Worm (Caenorhabditis elegans) whole organism, young adult: ENCODE data around the gene gcy-25.

Source experiments
- F10E7.11 ChIP-seq: sonication (generic microtip); optimal IDR thresholded peaks from 2 replicates; lab custom pipeline; 2017; ENCODE audit warnings: mild to moderate bottlenecking, missing genetic modification characterization, moderate library complexity, missing compliant biosample characterization
- F23B12.7 ChIP-seq: sonication (generic microtip); optimal IDR thresholded peaks from 2 replicates; lab custom pipeline; 2017; ENCODE audit warnings: missing genetic modification characterization, mild to moderate bottlenecking, missing compliant biosample characterization, antibody characterized with exemption, moderate library complexity; ENCODE audit not compliant: insufficient read depth
- F49E8.2 ChIP-seq: sonication (generic microtip); optimal IDR thresholded peaks from 3 replicates; lab custom pipeline; 2017; ENCODE audit warnings: missing genetic modification characterization, mild to moderate bottlenecking, missing compliant biosample characterization, antibody characterized with exemption, moderate library complexity; ENCODE audit not compliant: insufficient read depth
- K12H6.12 ChIP-seq: fragments of 200-800 bp; sonication (Bioruptor generic); optimal IDR thresholded peaks from 2 replicates; lab custom pipeline; 2018; ENCODE audit warnings: mild to moderate bottlenecking, missing genetic modification characterization, missing compliant biosample characterization
- T07F8.4 ChIP-seq: sonication (generic microtip); optimal IDR thresholded peaks from 2 replicates; lab custom pipeline; 2016; ENCODE audit warnings: mild to moderate bottlenecking, missing genetic modification characterization, moderate library complexity, missing compliant biosample characterization
- Y53G8AR.9 ChIP-seq: fragments of 200-800 bp; sonication (Bioruptor generic); conservative IDR thresholded peaks from 2 replicates; pipeline ENCODE4 v1.3.6; 2022; ENCODE audit warnings: missing genetic modification reagents, missing genetic modification characterization, missing compliant biosample characterization
- Y79H2A.3 ChIP-seq: fragments of 200-800 bp; sonication (Bioruptor generic); conservative IDR thresholded peaks from 2 replicates; pipeline ENCODE4 v1.3.6; 2022; ENCODE audit warnings: missing genetic modification reagents, missing genetic modification characterization, missing compliant biosample characterization
- ZK185.1 ChIP-seq: sonication (generic microtip); optimal IDR thresholded peaks from 2 replicates; lab custom pipeline; 2016; ENCODE audit warnings: mild to moderate bottlenecking, missing genetic modification characterization, missing compliant biosample characterization; ENCODE audit not compliant: poor library complexity, severe bottlenecking
- aptf-3 ChIP-seq: fragments of 200-800 bp; sonication (Bioruptor generic); IDR thresholded peaks from 2 replicates; pipeline ENCODE4 v1.3.6; 2022; ENCODE audit warnings: missing genetic modification characterization, missing compliant biosample characterization
- attf-6 ChIP-seq: fragments of 200-800 bp; sonication (Bioruptor generic); IDR thresholded peaks from 2 replicates; pipeline ENCODE4 v1.3.6; 2022; ENCODE audit warnings: missing genetic modification reagents, missing genetic modification characterization, missing compliant biosample characterization
- cebp-1 ChIP-seq, 2 experiments: fragments of 200-800 bp in 1 of 2; sonication (Bioruptor generic) in 1 of 2; sonication (generic microtip) in 1 of 2; IDR thresholded peaks in 1 of 2; optimal IDR thresholded peaks in 1 of 2; 2 replicates each; pipeline versions ENCODE4 v1.3.6 to Lab custom; 2017 to 2022; ENCODE audit warnings: missing compliant biosample characterization in 2 of 2, missing genetic modification characterization in 2 of 2, mild to moderate bottlenecking in 1 of 2, missing genetic modification reagents in 1 of 2, moderate library complexity in 1 of 2
- cebp-2 ChIP-seq: fragments of 200-800 bp; sonication (Bioruptor generic); IDR thresholded peaks from 2 replicates; pipeline ENCODE4 v1.3.6; 2022; ENCODE audit warnings: missing genetic modification characterization, missing compliant biosample characterization
- ceh-27 ChIP-seq: fragments of 200-800 bp; sonication (Bioruptor generic); optimal IDR thresholded peaks from 2 replicates; lab custom pipeline; 2018; ENCODE audit warnings: mild to moderate bottlenecking, missing genetic modification characterization, moderate library complexity, missing compliant biosample characterization
- ceh-79 ChIP-seq: sonication (generic microtip); optimal IDR thresholded peaks from 2 replicates; lab custom pipeline; 2017; ENCODE audit warnings: mild to moderate bottlenecking, missing genetic modification characterization, missing compliant biosample characterization
- dpl-1 ChIP-seq: fragments of 150-350 bp; optimal IDR thresholded peaks from 2 replicates; lab custom pipeline; 2014; ENCODE audit warnings: missing biosample characterization, missing genetic modification reagents, missing genetic modification characterization
- efl-1 ChIP-seq: fragments of 150-350 bp; optimal IDR thresholded peaks from 2 replicates; lab custom pipeline; 2014; ENCODE audit warnings: missing biosample characterization, missing genetic modification reagents, missing genetic modification characterization
- ets-4 ChIP-seq: fragments of 200-800 bp; sonication (Bioruptor generic); optimal IDR thresholded peaks from 2 replicates; lab custom pipeline; 2018; ENCODE audit warnings: mild to moderate bottlenecking, missing genetic modification characterization, missing compliant biosample characterization
- him-1 ChIP-seq: sonication (generic microtip); optimal IDR thresholded peaks from 2 replicates; lab custom pipeline; 2016; ENCODE audit warnings: missing genotype, missing genetic modification reagents, missing genetic modification characterization, missing compliant biosample characterization
- hrde-1 ChIP-seq: sonication (generic microtip); optimal IDR thresholded peaks from 2 replicates; lab custom pipeline; 2016; ENCODE audit warnings: missing genetic modification characterization, mild to moderate bottlenecking, missing compliant biosample characterization, moderate library complexity, missing genotype, missing genetic modification reagents, borderline replicate concordance
- hsf-1 ChIP-seq: fragments of 200-800 bp; sonication (Bioruptor generic); IDR thresholded peaks from 2 replicates; pipeline ENCODE4 v1.3.6; 2022; ENCODE audit warnings: missing genetic modification reagents, missing genetic modification characterization, missing compliant biosample characterization
- let-607 ChIP-seq, 2 experiments: fragments of 200-800 bp in 1 of 2; sonication (Bioruptor generic) in 1 of 2; sonication (generic microtip) in 1 of 2; optimal IDR thresholded peaks; 2 replicates each; lab custom pipeline; 2016 to 2018; ENCODE audit warnings: mild to moderate bottlenecking in 2 of 2, missing compliant biosample characterization in 2 of 2, missing genetic modification characterization in 2 of 2, moderate library complexity in 2 of 2, missing genotype in 1 of 2
- lsl-1 ChIP-seq: fragments of 200-800 bp; sonication (Bioruptor generic); optimal IDR thresholded peaks from 2 replicates; lab custom pipeline; 2018; ENCODE audit warnings: mild to moderate bottlenecking, missing genetic modification characterization, moderate library complexity, missing compliant biosample characterization
- madf-6 ChIP-seq: fragments of 200-800 bp; sonication (Bioruptor generic); IDR thresholded peaks from 2 replicates; pipeline ENCODE4 v1.3.6; 2022; ENCODE audit warnings: missing genetic modification reagents, missing genetic modification characterization, missing compliant biosample characterization
- mel-28 ChIP-seq: sonication (generic microtip); optimal IDR thresholded peaks from 2 replicates; lab custom pipeline; 2016; ENCODE audit warnings: borderline replicate concordance, mild to moderate bottlenecking, missing genetic modification characterization, missing compliant biosample characterization
- mes-4 ChIP-seq: sonication (generic microtip); optimal IDR thresholded peaks from 2 replicates; lab custom pipeline; 2016; ENCODE audit warnings: missing genotype, missing genetic modification characterization, missing compliant biosample characterization
- nhr-80 ChIP-seq: sonication (generic microtip); optimal IDR thresholded peaks from 2 replicates; lab custom pipeline; 2016; ENCODE audit warnings: missing genetic modification characterization, missing compliant biosample characterization
- nhr-90 ChIP-seq: sonication (generic microtip); optimal IDR thresholded peaks from 2 replicates; lab custom pipeline; 2016; ENCODE audit warnings: missing genotype, mild to moderate bottlenecking, missing genetic modification characterization, missing compliant biosample characterization
- pha-4 ChIP-seq: fragments of 150-350 bp; sonication (generic microtip); optimal IDR thresholded peaks from 2 replicates; lab custom pipeline; 2014; ENCODE audit warnings: missing biosample characterization, missing genetic modification reagents, missing genetic modification characterization
- rcor-1 ChIP-seq: fragments of 200-800 bp; sonication (Bioruptor generic); IDR thresholded peaks from 2 replicates; pipeline ENCODE4 v1.3.6; 2022; ENCODE audit warnings: missing genetic modification reagents, missing genetic modification characterization, missing compliant biosample characterization
- rec-8 ChIP-seq, 2 experiments: sonication (generic microtip); optimal IDR thresholded peaks; 2 replicates each; lab custom pipeline; 2016; ENCODE audit warnings: mild to moderate bottlenecking in 2 of 2, missing genetic modification characterization in 2 of 2, missing genetic modification reagents in 2 of 2, missing genotype in 2 of 2, missing biosample characterization in 1 of 2, missing compliant biosample characterization in 1 of 2, moderate library complexity in 1 of 2
- repo-1 ChIP-seq: sonication (generic microtip); optimal IDR thresholded peaks from 2 replicates; lab custom pipeline; 2017; ENCODE audit warnings: mild to moderate bottlenecking, missing genetic modification characterization, missing compliant biosample characterization
- rpc-1 ChIP-seq, 2 experiments: fragments of 150-350 bp in 1 of 2; sonication (generic microtip) in 1 of 2; optimal IDR thresholded peaks; 2 replicates each; lab custom pipeline; 2014 to 2018; ENCODE audit warnings: missing biosample characterization in 1 of 2, missing genetic modification characterization in 1 of 2, missing genetic modification reagents in 1 of 2, missing genotype in 1 of 2
- sdz-38 ChIP-seq: sonication (generic microtip); optimal IDR thresholded peaks from 2 replicates; lab custom pipeline; 2016; ENCODE audit warnings: missing genotype, missing genetic modification characterization, missing compliant biosample characterization
- sea-2 ChIP-seq: fragments of 200-800 bp; sonication (Bioruptor generic); IDR thresholded peaks from 2 replicates; pipeline ENCODE4 v1.3.6; 2022; ENCODE audit warnings: missing genetic modification characterization, missing compliant biosample characterization
- snpc-3.4 ChIP-seq: sonication (generic microtip); optimal IDR thresholded peaks from 2 replicates; lab custom pipeline; 2017; ENCODE audit warnings: missing genetic modification characterization, mild to moderate bottlenecking, missing compliant biosample characterization, antibody characterized with exemption, moderate library complexity, missing genotype, missing genetic modification reagents
- somi-1 ChIP-seq: fragments of 200-800 bp; sonication (Bioruptor generic); optimal IDR thresholded peaks from 2 replicates; lab custom pipeline; 2018; ENCODE audit warnings: mild to moderate bottlenecking, missing genetic modification characterization, missing compliant biosample characterization
- tbp1 ChIP-seq: fragments of 200-800 bp; sonication (Bioruptor generic); optimal IDR thresholded peaks from 2 replicates; lab custom pipeline; 2018; ENCODE audit warnings: mild to moderate bottlenecking, missing genetic modification characterization, missing compliant biosample characterization
- tlf-1 ChIP-seq: fragments of 200-800 bp; sonication (Bioruptor generic); optimal IDR thresholded peaks from 2 replicates; lab custom pipeline; 2018; ENCODE audit warnings: mild to moderate bottlenecking, missing genetic modification characterization, missing compliant biosample characterization
- zim-3 ChIP-seq: sonication (generic microtip); optimal IDR thresholded peaks from 2 replicates; lab custom pipeline; 2017; ENCODE audit warnings: mild to moderate bottlenecking, missing genetic modification characterization, moderate library complexity, missing compliant biosample characterization
- ztf-18 ChIP-seq: sonication (generic microtip); optimal IDR thresholded peaks from 2 replicates; lab custom pipeline; 2016; ENCODE audit warnings: missing genotype, mild to moderate bottlenecking, missing genetic modification characterization, missing compliant biosample characterization
- ztf-28 ChIP-seq: fragments of 200-800 bp; sonication (Bioruptor generic); IDR thresholded peaks from 2 replicates; pipeline ENCODE4 v1.3.6; 2022; ENCODE audit warnings: missing genetic modification reagents, missing genetic modification characterization, missing compliant biosample characterization
- ztf-6 ChIP-seq: fragments of 200-800 bp; sonication (Bioruptor generic); IDR thresholded peaks from 2 replicates; pipeline ENCODE4 v1.3.6; 2022; ENCODE audit warnings: missing genetic modification reagents, missing genetic modification characterization, missing compliant biosample characterization

The gcy-25 gene

DNA sequence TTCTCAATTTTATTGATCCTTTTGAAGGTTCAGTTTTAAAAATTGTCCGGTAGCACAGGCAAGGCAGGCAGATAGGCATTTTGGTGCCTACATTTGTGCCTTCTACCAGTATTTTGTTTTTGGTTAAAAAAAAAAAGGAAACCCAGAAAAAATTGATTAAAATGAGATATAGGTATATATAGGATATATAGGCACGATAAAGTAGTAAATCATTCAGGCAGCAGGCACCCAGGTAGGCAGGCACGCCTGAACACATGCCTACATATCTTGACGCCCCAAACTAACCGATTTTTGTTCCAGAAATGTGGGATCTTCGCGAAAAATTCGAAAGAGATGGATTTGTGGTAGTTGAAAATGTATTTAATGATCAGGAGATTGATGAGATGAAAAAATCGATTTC, 57.5 kb downstream of the gcy-25 start, which contains the start of gene Y105C5B.9 (continued):
- TF ChIP-seq efl-1 (GFP tag; lab: Kevin White, UChicago), result no peak
- no peak for TF ChIP-seq aptf-3 (GFP tag; lab: Robert Waterston, UW)
- TF ChIP-seq, all 124 proteins: peak for 0

DNA sequence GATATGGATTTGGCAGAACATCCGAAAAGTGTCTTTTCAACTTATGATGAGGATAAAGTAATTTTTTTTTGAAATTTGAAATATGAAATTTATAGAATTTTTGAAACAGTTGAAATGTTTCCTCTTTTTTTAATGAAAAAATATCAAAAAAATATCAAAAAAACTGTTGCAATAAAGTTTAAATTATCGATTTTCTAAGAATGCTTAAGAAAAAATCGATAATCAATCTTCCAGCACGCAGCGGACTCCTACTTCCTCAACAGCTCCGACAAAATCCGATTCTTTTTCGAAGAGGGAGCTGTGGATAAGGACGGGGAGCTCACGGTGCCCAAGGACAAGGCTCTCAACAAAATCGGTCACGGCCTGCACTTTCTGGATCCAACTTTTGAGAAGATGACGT, 58.0 kb downstream of the gcy-25 start:
- no peak for TF ChIP-seq madf-6 (GFP tag; lab: Robert Waterston, UW)

DNA sequence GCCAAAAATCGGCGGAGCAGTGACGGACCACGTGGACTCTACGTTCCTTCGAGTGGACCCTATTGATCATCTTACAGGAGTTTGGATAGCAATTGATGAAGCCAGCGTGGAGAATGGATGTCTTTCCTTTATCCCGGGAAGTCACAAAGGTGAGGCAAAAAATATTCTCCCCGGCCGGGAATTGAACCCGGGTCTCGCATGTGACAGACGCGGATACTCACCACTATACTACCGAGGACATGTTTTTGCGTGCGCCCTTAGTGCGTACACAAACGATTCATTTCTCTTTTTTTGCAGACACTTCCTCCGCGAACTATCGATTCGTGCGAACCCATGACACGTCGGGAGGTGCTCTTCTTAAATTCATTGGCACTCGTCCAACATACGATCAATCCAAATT, 58.4 kb downstream of the gcy-25 start:
- TF ChIP-seq tbp1 (GFP tag; lab: Kevin White, UChicago) (peak; percentile 91), F49E8.2 (tag; lab: Kevin White, UChicago) (peak; percentile 33), ztf-6 (no peak), ceh-27 (peak; percentile 97), rpc-1 (optimal IDR thresholded peaks at IDR 0.05; lab: Kevin White, UChicago) (peak; percentile 72), rpc-1 (tag; optimal IDR thresholded peaks at IDR 0.05; lab: Kevin White, UChicago) (peak; percentile 71), ets-4 (GFP tag; lab: Kevin White, UChicago) (peak; percentile 16), nhr-90 (tag; lab: Kevin White, UChicago) (peak; percentile 54), lsl-1 (GFP tag; lab: Kevin White, UChicago) (no peak), cebp-2 (GFP tag; lab: Robert Waterston, UW) (0 out of 2 replicates have a peak, but pooled peaks have one; percentile 43), T07F8.4 (tag; lab: Kevin White, UChicago) (no peak), hrde-1 (tag; lab: Kevin White, UChicago) (peak; percentile 2), F23B12.7 (tag; lab: Kevin White, UChicago) (peak; percentile 39), ZK185.1 (tag; lab: Kevin White, UChicago) (peak; percentile 82), cebp-1 (GFP tag; IDR thresholded peaks at IDR 0.05; lab: Robert Waterston, UW) (0 out of 2 replicates have a peak, but pooled peaks have one; percentile 33), cebp-1 (tag; optimal IDR thresholded peaks at IDR 0.05; lab: Kevin White, UChicago) (no peak), sdz-38 (tag; lab: Kevin White, UChicago) (no peak), sea-2 (GFP tag; lab: Robert Waterston, UW) (no peak), pha-4 (no peak), ceh-79 (tag; lab: Kevin White, UChicago) (no peak), let-607 (tag; optimal IDR thresholded peaks at IDR 0.05; lab: Kevin White, UChicago) (peak in 1 of 2 experiments; percentile 7), rcor-1 (peak; percentile 58; the same call in 1 of the 2 replicates), snpc-3.4 (tag; lab: Kevin White, UChicago) (peak; percentile 69), efl-1 (GFP tag; lab: Kevin White, UChicago) (no peak), him-1 (tag; lab: Kevin White, UChicago) (peak; percentile 46), zim-3 (peak; percentile 78), somi-1 (peak; percentile 14), dpl-1 (no peak), ztf-28 (no peak), mes-4 (tag; lab: Kevin White, UChicago) (peak; percentile 17), repo-1 (peak; percentile 69), tlf-1 (peak; percentile 56), nhr-80 (tag; lab: Kevin White, UChicago) (peak; percentile 15), K12H6.12 (tag; lab: Kevin White, UChicago) (peak; percentile 10), Y53G8AR.9 (GFP tag; lab: Robert Waterston, UW) (0 out of 2 replicates have a peak, but pooled peaks have one; percentile 49), F10E7.11 (tag; lab: Kevin White, UChicago) (peak; percentile 25), Y79H2A.3 (no peak), mel-28 (tag; lab: Kevin White, UChicago) (no peak), rec-8 (tag; optimal IDR thresholded peaks at IDR 0.05; lab: Kevin White, UChicago) (peak in 1 of 2 experiments; percentile 70), ztf-18 (tag; lab: Kevin White, UChicago) (peak; percentile 63), hsf-1 (GFP tag; lab: Robert Waterston, UW) (peak; percentile 79), attf-6 (GFP tag; lab: Robert Waterston, UW) (peak; percentile 98)
